Worm (Caenorhabditis elegans) whole organism, midembryonic: Measurements from ENCODE around the gene htp-1.
A peak's percentile ranks its signal among the peaks of the same experiment; 100 is the strongest.

ENCODE experiments used
- T22C8.4 ChIP-seq: fragments of 200-800 bp; sonication (Bioruptor generic); IDR thresholded peaks from 2 replicates; pipeline ENCODE4 v1.3.6; 2022; ENCODE audit warnings: missing genetic modification characterization, missing compliant biosample characterization
- flt-1 ChIP-seq: fragments of 200-800 bp; sonication (Bioruptor generic); IDR thresholded peaks from 2 replicates; pipeline ENCODE4 v1.3.6; 2022; ENCODE audit warnings: missing genetic modification characterization, missing compliant biosample characterization
- med-1 ChIP-seq: sonication (generic microtip); optimal IDR thresholded peaks from 2 replicates; lab custom pipeline; 2017; ENCODE audit warnings: missing genetic modification characterization, mild to moderate bottlenecking, missing compliant biosample characterization, antibody characterized with exemption, missing genetic modification reagents; ENCODE audit not compliant: insufficient read depth
- ref-1 ChIP-seq: fragments of 200-800 bp; sonication (Bioruptor generic); conservative IDR thresholded peaks from 2 replicates; pipeline ENCODE4 v1.3.6; 2022; ENCODE audit warnings: missing genetic modification reagents, missing genetic modification characterization, missing compliant biosample characterization
- tab-1 ChIP-seq: fragments of 200-800 bp; sonication (Bioruptor generic); IDR thresholded peaks from 2 replicates; pipeline ENCODE4 v1.3.6; 2022; ENCODE audit warnings: missing genetic modification characterization, missing compliant biosample characterization
- ztf-29 ChIP-seq: fragments of 200-800 bp; sonication (Bioruptor generic); IDR thresholded peaks from 2 replicates; pipeline ENCODE4 v1.3.6; 2022; ENCODE audit warnings: missing genetic modification reagents, missing genetic modification characterization, missing compliant biosample characterization

- TF ChIP-seq tab-1 (GFP tag; lab: Robert Waterston, UW): no peak
- TF ChIP-seq med-1 (GFP tag; lab: Kevin White, UChicago): no peak
- TF ChIP-seq ref-1 (GFP tag; lab: Robert Waterston, UW): no peak
- TF ChIP-seq flt-1 (GFP tag; lab: Robert Waterston, UW): peak; percentile 66; the same call in 1 of the 2 replicates
- peak; percentile 85; the same call in 1 of the 2 replicates for TF ChIP-seq T22C8.4 (GFP tag; lab: Robert Waterston, UW)
- TF ChIP-seq ztf-29 (GFP tag; lab: Robert Waterston, UW): no peak
Measured at ce11 chrIV:5394687-5395086, 3.3 kb upstream of the htp-1 start, which contains the start of the genes perm-3 and swsn-6.
